Fruit fly (Drosophila melanogaster) whole organism, wandering third instar larva: ENCODE results near the gene Prim2.

Source experiments
- Abd-B ChIP-seq: fragments of >200 bp; optimal IDR thresholded peaks from 2 replicates; lab custom pipeline; 2017; ENCODE audit warnings: missing biosample characterization, missing genetic modification characterization
- CG32264 ChIP-seq: fragments of 200-800 bp; sonication (Bioruptor generic); optimal IDR thresholded peaks from 2 replicates; lab custom pipeline; 2016; ENCODE audit warnings: missing biosample characterization, missing genetic modification characterization
- Dfd ChIP-seq: fragments of >200 bp; optimal IDR thresholded peaks from 2 replicates; lab custom pipeline; 2017; ENCODE audit warnings: missing biosample characterization, missing genetic modification characterization
- Dif ChIP-seq: fragments of 200-275, 200-300 bp; sonication (Bioruptor generic); optimal IDR thresholded peaks from 2 replicates; lab custom pipeline; 2018; ENCODE audit warnings: missing biosample characterization, missing genetic modification characterization; ENCODE audit not compliant: partially characterized antibody
- GATAd ChIP-seq: sonication (Bioruptor generic); optimal IDR thresholded peaks from 2 replicates; lab custom pipeline; 2016; ENCODE audit warnings: missing biosample characterization, missing genetic modification characterization
- HLH106 ChIP-seq: fragments of 200-800 bp; optimal IDR thresholded peaks from 3 replicates; lab custom pipeline; 2019; ENCODE audit warnings: missing biosample characterization, mild to moderate bottlenecking, missing genetic modification characterization, moderate library complexity
- Hnf4 ChIP-seq: fragments of 200-800 bp; sonication (Bioruptor generic); optimal IDR thresholded peaks from 2 replicates; lab custom pipeline; 2016; ENCODE audit warnings: missing biosample characterization, mild to moderate bottlenecking, missing genetic modification characterization
- Hr78 ChIP-seq: fragments of >200 bp; optimal IDR thresholded peaks from 2 replicates; lab custom pipeline; 2017; ENCODE audit warnings: missing biosample characterization, missing genetic modification characterization
- Hr83 ChIP-seq: fragments of 200-300 bp; sonication (Bioruptor generic); optimal IDR thresholded peaks from 2 replicates; lab custom pipeline; 2016; ENCODE audit warnings: missing biosample characterization, mild to moderate bottlenecking, missing genetic modification characterization, moderate library complexity; ENCODE audit not compliant: poor library complexity, severe bottlenecking
- Jra ChIP-seq: sonication (Bioruptor generic); optimal IDR thresholded peaks from 2 replicates; lab custom pipeline; 2016; ENCODE audit warnings: missing biosample characterization, missing genetic modification characterization
- Mio ChIP-seq: sonication (Bioruptor generic); optimal IDR thresholded peaks from 2 replicates; lab custom pipeline; 2016; ENCODE audit warnings: missing biosample characterization, missing genetic modification characterization
- Myc ChIP-seq: fragments of >200 bp; optimal IDR thresholded peaks from 2 replicates; lab custom pipeline; 2017
- N ChIP-seq: fragments of >200 bp; optimal IDR thresholded peaks from 2 replicates; lab custom pipeline; 2018; ENCODE audit warnings: missing biosample characterization, missing external identifiers, missing genetic modification characterization
- OdsH ChIP-seq: fragments of 200-800 bp; sonication (Bioruptor generic); optimal IDR thresholded peaks from 2 replicates; lab custom pipeline; 2016; ENCODE audit warnings: missing biosample characterization, mild to moderate bottlenecking, missing genetic modification characterization
- Rel ChIP-seq, 2 experiments: fragments of 200-800 bp; sonication (Bioruptor generic) in 1 of 2; optimal IDR thresholded peaks; 2 replicates in 1 of 2; 3 replicates in 1 of 2; lab custom pipeline; 2016 to 2019; ENCODE audit warnings: mild to moderate bottlenecking in 2 of 2, missing biosample characterization in 2 of 2, missing genetic modification characterization in 2 of 2, moderate library complexity in 1 of 2
- Sp1 ChIP-seq: fragments of 200-800 bp; sonication (Bioruptor generic); optimal IDR thresholded peaks from 3 replicates; lab custom pipeline; 2019; ENCODE audit warnings: missing biosample characterization, mild to moderate bottlenecking, missing genetic modification characterization, moderate library complexity
- Vsx2 ChIP-seq: fragments of 200-300, 225-300 bp; sonication (Bioruptor generic); optimal IDR thresholded peaks from 2 replicates; lab custom pipeline; 2018; ENCODE audit warnings: missing biosample characterization, missing genetic modification characterization; ENCODE audit not compliant: partially characterized antibody
- brk ChIP-seq: fragments of 200-800 bp; sonication (Bioruptor generic); optimal IDR thresholded peaks from 2 replicates; lab custom pipeline; 2016; ENCODE audit warnings: missing biosample characterization, mild to moderate bottlenecking, missing genetic modification characterization
- dmrt93B ChIP-seq: fragments of 200-800 bp; sonication (Bioruptor generic); optimal IDR thresholded peaks from 2 replicates; lab custom pipeline; 2018; ENCODE audit warnings: missing biosample characterization, mild to moderate bottlenecking, missing genetic modification characterization
- fru ChIP-seq: fragments of 200-800 bp; sonication (Bioruptor generic); optimal IDR thresholded peaks from 3 replicates; lab custom pipeline; 2016; ENCODE audit warnings: missing biosample characterization, mild to moderate bottlenecking, missing genetic modification characterization
- h ChIP-seq: fragments of 200-800 bp; sonication (Bioruptor generic); optimal IDR thresholded peaks from 3 replicates; lab custom pipeline; 2016; ENCODE audit warnings: missing biosample characterization, mild to moderate bottlenecking, missing genetic modification characterization
- jim ChIP-seq: fragments of 175-275, 200-325 bp; sonication (Bioruptor generic); optimal IDR thresholded peaks from 2 replicates; lab custom pipeline; 2016; ENCODE audit warnings: missing biosample characterization, mild to moderate bottlenecking, missing genetic modification characterization
- lola ChIP-seq: fragments of >200 bp; optimal IDR thresholded peaks from 2 replicates; lab custom pipeline; 2017; ENCODE audit warnings: missing biosample characterization, missing genetic modification characterization
- pan ChIP-seq: fragments of >200 bp; optimal IDR thresholded peaks from 2 replicates; lab custom pipeline; 2017
- psq ChIP-seq: fragments of 200-800 bp; sonication (Bioruptor generic); optimal IDR thresholded peaks from 3 replicates; lab custom pipeline; 2017; ENCODE audit warnings: missing biosample characterization, mild to moderate bottlenecking, missing genetic modification characterization, moderate library complexity
- rgr ChIP-seq: fragments of 200-800 bp; sonication (Bioruptor generic); optimal IDR thresholded peaks from 3 replicates; lab custom pipeline; 2016; ENCODE audit warnings: missing biosample characterization, mild to moderate bottlenecking, missing genetic modification characterization
- sage ChIP-seq: fragments of 200-800 bp; sonication (Bioruptor generic); optimal IDR thresholded peaks from 2 replicates; lab custom pipeline; 2016; ENCODE audit warnings: missing biosample characterization, mild to moderate bottlenecking, missing genetic modification characterization
- sv ChIP-seq: fragments of 200-800 bp; sonication (Bioruptor generic); optimal IDR thresholded peaks from 3 replicates; lab custom pipeline; 2016; ENCODE audit warnings: missing biosample characterization, missing genetic modification characterization
- tai ChIP-seq: sonication (Bioruptor generic); optimal IDR thresholded peaks from 2 replicates; lab custom pipeline; 2016; ENCODE audit warnings: missing biosample characterization, missing genetic modification characterization
- usp ChIP-seq: fragments of >200 bp; optimal IDR thresholded peaks from 2 replicates; lab custom pipeline; 2017; ENCODE audit warnings: missing biosample characterization, missing genetic modification characterization
- woc ChIP-seq: sonication (Bioruptor generic); optimal IDR thresholded peaks from 2 replicates; lab custom pipeline; 2016; ENCODE audit warnings: missing biosample characterization, mild to moderate bottlenecking, missing genetic modification characterization

Gene Prim2

DNA sequence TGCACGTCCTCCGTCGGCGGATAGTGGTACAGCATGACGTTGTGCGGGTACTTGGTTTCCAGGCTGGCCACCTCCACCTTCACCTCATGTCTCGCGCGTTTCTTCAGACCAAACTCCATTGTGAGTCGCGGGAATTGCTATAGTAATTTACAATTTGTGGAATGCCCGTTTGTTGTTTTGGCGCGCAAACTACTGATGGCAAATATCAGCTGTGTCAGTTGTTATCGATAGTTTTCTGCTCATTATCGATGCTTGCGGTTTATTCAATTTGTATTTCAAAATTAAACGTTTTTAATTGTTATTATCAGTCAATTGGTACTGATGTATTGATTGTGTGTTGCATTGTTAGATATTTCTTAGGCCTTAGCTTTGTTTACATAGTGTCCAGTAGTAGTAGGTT is at the start of gene Prim2:
Gene Prim2, minus strand, starts transcription at position 197 of the 400 bp plus-strand sequence.
- no peak for TF ChIP-seq psq (GFP tag; lab: Kevin White, UChicago)
- no peak for TF ChIP-seq jim (GFP tag; lab: Kevin White, UChicago)
- no peak for TF ChIP-seq sv (GFP tag; lab: Kevin White, UChicago)
- TF ChIP-seq Rel (GFP tag; optimal IDR thresholded peaks at IDR 0.05; lab: Kevin White, UChicago): no peak
- peak; percentile 71 for TF ChIP-seq Rel (tag; optimal IDR thresholded peaks at IDR 0.05; lab: Kevin White, UChicago)
- TF ChIP-seq Jra (GFP tag; lab: Kevin White, UChicago): no peak
- TF ChIP-seq OdsH (GFP tag; lab: Kevin White, UChicago): no peak
- TF ChIP-seq Sp1: no peak

dm6 chr3L:20410780-20411179 is 49.4 kb upstream of the Prim2 start:
- TF ChIP-seq Myc (lab: Kevin White, UChicago): peak; percentile 27
- TF ChIP-seq fru (GFP tag; lab: Kevin White, UChicago): peak; percentile 2
- TF ChIP-seq rgr (GFP tag; lab: Kevin White, UChicago): peak; percentile 7
- no peak for TF ChIP-seq OdsH (GFP tag; lab: Kevin White, UChicago)
- TF ChIP-seq GATAd: no peak
- no peak for TF ChIP-seq psq (GFP tag; lab: Kevin White, UChicago)
- peak; percentile 93 for TF ChIP-seq Vsx2
- TF ChIP-seq lola (GFP tag; lab: Kevin White, UChicago): no peak
- TF ChIP-seq Hr78 (GFP tag; lab: Kevin White, UChicago): no peak
- TF ChIP-seq Sp1: no peak
- TF ChIP-seq N: peak; percentile 11
- TF ChIP-seq dmrt93B: no peak
- TF ChIP-seq, all 38 proteins: peak for 5

DNA sequence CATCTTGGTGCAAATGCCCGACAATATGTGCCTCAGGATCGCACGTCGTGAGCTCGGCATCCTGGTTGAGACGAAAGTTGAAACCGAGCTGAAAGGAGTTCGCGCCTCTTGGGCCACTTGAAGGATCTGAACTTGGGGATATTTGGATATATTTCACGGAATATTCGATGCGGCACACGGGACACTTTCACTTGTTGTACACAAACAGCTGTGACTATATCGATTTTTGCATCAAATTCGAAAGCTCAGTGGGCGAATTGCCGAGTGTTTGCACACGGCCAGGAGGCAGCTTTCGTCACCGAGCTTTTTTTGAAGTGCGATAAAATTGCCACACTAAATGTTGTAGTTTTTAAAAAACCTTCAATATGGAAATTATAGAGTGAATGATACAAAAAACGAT is 49.0 kb upstream of the Prim2 start, which contains the start of gene CG13248:
Gene CG13248, minus strand, starts transcription at position 222 of the 400 bp plus-strand sequence.
- TF ChIP-seq CG32264: no peak
- no peak for TF ChIP-seq lola (GFP tag; lab: Kevin White, UChicago)

DNA sequence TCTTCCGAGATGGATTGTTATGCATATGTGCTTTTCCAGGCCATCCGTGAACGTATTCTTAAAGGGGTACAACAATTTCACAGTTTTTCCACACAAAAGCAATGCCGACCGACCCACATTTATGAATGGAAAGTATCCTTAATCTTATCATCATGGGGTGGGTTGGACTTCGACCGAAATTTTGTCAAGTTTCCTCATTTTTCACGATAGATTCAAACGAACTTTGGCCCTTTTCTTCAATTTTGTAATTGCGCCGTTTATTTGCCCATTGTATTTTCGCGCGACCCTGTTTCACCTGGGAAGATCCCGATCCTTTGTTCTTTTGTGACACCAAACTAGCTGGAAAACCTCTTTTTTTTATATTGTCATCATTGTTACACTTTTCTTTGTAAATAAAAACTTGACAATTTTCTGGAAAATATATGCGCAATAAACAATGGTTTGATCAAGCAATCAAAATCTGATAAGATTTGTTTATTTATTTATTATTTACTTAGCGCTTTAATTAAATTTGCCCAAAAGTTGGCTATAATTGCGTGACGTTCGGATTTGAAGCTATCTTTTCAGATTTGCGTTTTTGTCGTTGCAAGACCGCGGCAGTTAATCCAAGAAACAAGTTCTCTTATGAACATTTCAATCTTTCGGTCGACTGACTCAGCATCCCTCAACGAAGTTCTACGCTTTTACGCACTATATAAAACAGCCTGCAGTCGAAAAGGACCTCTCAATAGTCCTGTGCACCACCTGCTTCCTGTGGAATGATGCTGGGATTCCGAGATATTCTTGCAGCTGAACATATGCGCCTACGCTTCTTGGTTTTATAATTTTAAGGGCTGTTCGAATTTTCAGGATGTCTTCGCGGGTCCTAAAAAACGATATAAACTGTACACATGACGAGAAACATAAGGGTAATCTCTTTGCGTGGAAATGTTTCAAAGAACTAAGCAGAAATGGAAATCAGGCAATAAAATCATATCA is 44.9 kb upstream of the Prim2 start:
- peak; percentile 64 for TF ChIP-seq N
- TF ChIP-seq Sp1: peak; percentile 14
- peak; percentile 66 for TF ChIP-seq Myc (lab: Kevin White, UChicago)
- TF ChIP-seq fru (GFP tag; lab: Kevin White, UChicago): no peak
- no peak for TF ChIP-seq Hr78 (GFP tag; lab: Kevin White, UChicago)
- TF ChIP-seq, all 38 proteins: peak for 3

DNA sequence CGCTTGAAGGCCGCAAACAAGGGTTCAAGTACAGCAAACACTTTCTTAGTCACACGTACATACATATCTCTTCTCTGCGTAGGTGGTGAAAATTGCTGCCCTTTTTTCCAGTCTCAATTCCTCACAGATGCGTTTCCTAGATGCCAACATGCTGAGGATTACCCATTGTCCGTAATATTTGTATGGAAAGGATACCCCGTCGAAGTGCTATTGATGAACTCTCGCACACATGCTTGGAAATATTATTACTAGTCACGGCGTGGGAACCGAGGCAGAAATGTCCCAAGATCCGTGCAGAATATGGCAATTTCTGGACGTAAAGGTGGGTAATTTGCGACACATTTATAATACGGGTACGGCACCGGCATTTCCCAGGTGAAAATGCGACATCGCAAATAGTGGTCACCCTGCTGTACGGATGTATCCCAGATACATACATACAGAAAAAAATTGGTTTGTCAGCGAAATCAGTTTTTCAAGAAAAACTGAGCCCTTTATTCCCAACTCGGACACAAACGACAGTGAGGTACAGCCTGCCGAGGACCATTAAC is 44.0 kb upstream of the Prim2 start:
- no peak for TF ChIP-seq h
- no peak for TF ChIP-seq usp
- no peak for TF ChIP-seq Hr78 (GFP tag; lab: Kevin White, UChicago)
- no peak for TF ChIP-seq brk (GFP tag; lab: Kevin White, UChicago)

dm6 chr3L:20404515-20404914 is 43.1 kb upstream of the Prim2 start:
- TF ChIP-seq jim (GFP tag; lab: Kevin White, UChicago): no peak
- TF ChIP-seq lola (GFP tag; lab: Kevin White, UChicago): no peak
- TF ChIP-seq Rel (GFP tag; optimal IDR thresholded peaks at IDR 0.05; lab: Kevin White, UChicago): no peak
- no peak for TF ChIP-seq Rel (tag; optimal IDR thresholded peaks at IDR 0.05; lab: Kevin White, UChicago)
- no peak for TF ChIP-seq Abd-B (GFP tag; lab: Kevin White, UChicago)
- no peak for TF ChIP-seq usp

DNA sequence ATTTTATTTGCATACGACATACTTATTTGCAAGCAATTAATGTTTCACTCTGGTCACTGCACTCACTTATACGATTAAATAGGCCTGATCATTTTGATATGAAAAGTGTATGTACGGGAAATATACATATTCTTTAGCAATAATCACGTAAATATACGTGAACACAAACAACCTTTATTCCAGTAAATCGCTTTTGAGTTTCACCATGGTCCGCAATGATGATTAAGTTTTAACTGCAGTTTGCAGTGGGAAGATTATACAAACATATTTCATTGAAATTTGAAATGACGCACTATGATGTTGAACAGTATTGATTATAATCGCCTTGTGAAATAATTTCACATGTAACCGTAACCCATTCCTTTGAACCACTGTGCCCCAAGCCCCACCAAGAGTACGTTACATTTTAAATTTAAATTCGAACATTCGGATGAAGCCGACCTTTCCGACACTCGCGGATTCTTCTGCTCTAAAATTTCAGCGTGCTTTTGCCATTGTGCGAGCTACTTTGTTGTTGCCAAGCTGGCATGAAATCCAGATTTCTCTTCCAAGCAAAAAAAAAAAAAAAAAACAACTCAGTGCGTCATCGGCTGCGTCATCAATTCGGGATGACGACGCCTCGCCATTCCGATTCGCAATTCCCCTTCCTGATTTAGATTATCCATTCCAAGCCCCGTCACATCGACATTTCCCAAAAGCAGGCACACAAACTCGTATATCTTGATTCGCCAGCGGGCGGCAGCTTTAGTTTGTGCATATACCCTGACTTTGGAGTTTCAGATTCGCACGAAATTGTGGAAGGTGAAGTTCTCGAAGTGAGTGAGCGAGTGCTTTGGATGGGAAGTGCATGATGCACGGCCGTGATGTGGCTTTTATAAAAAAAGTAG is 42.4 kb upstream of the Prim2 start:
- TF ChIP-seq OdsH (GFP tag; lab: Kevin White, UChicago) (peak; percentile 2), sv (GFP tag; lab: Kevin White, UChicago) (no peak), Dfd (GFP tag; lab: Kevin White, UChicago) (no peak), Dif (GFP tag; lab: Kevin White, UChicago) (peak; percentile 27), Jra (GFP tag; lab: Kevin White, UChicago) (peak; percentile 60), brk (GFP tag; lab: Kevin White, UChicago) (no peak), Rel (GFP tag; optimal IDR thresholded peaks at IDR 0.05; lab: Kevin White, UChicago) (no peak), Rel (tag; optimal IDR thresholded peaks at IDR 0.05; lab: Kevin White, UChicago) (peak; percentile 16), usp (no peak), woc (GFP tag; lab: Kevin White, UChicago) (peak; percentile 52), HLH106 (tag; lab: Kevin White, UChicago) (peak; percentile 70), h (peak; percentile 50), fru (GFP tag; lab: Kevin White, UChicago) (peak; percentile 55), pan (no peak), Mio (GFP tag; lab: Kevin White, UChicago) (no peak), N (no peak), tai (no peak), Hr83 (peak; percentile 9), Hnf4 (no peak), Sp1 (peak; percentile 70), sage (GFP tag; lab: Kevin White, UChicago) (no peak), Abd-B (GFP tag; lab: Kevin White, UChicago) (no peak)
